Fruit fly (Drosophila melanogaster): Measurements from ENCODE around the gene vkg.

dm6 chr2L:5046261-5046660, 18.3 kb upstream of the vkg start:
- TF ChIP-seq CTCF (optimal IDR thresholded peaks at IDR 0.05) = no peak
- no peak for TF ChIP-seq CG8478 (optimal IDR thresholded peaks at IDR 0.05)

All from S2 (cell line).